Fruit fly (Drosophila melanogaster) whole organism, prepupa: ENCODE measurements around the gene dnc.

ENCODE experiments used
- Blimp-1 ChIP-seq: fragments of 200-800 bp; sonication (Bioruptor generic); optimal IDR thresholded peaks from 3 replicates; lab custom pipeline; 2017; ENCODE audit warnings: missing biosample characterization, missing genetic modification characterization, mild to moderate bottlenecking, moderate library complexity, missing genetic modification reagents
- CG4318 ChIP-seq: fragments of 200-800 bp; sonication (Bioruptor generic); optimal IDR thresholded peaks from 3 replicates; lab custom pipeline; 2017; ENCODE audit warnings: missing biosample characterization, mild to moderate bottlenecking, missing genetic modification characterization
- CG6808 ChIP-seq: fragments of 200-800 bp; sonication (Bioruptor generic); optimal IDR thresholded peaks from 3 replicates; lab custom pipeline; 2017; ENCODE audit warnings: missing biosample characterization, missing genetic modification characterization, mild to moderate bottlenecking, moderate library complexity, missing genetic modification reagents
- Gug ChIP-seq: fragments of 200-800 bp; sonication (Bioruptor generic); IDR thresholded peaks from 2 replicates; pipeline ENCODE4 v1.3.6; 2022; ENCODE audit warnings: missing biosample characterization, missing genetic modification characterization
- dac ChIP-seq: fragments of 200-800 bp; sonication (Bioruptor generic); optimal IDR thresholded peaks from 2 replicates; lab custom pipeline; 2017; ENCODE audit warnings: missing biosample characterization, mild to moderate bottlenecking, missing genetic modification characterization
- spab ChIP-seq: fragments of 200-800 bp; sonication (Bioruptor generic); optimal IDR thresholded peaks from 2 replicates; lab custom pipeline; 2017; ENCODE audit warnings: missing biosample characterization, mild to moderate bottlenecking, missing genetic modification characterization, missing genetic modification reagents

- TF ChIP-seq spab (GFP tag; lab: Kevin White, UChicago) (no peak), CG6808 (GFP tag; lab: Kevin White, UChicago) (no peak), CG4318 (GFP tag; lab: Kevin White, UChicago) (no peak), dac (GFP tag; lab: Kevin White, UChicago) (no peak), Blimp-1 (no peak), Gug (GFP tag; lab: Robert Waterston, UW) (no peak)
Measured at dm6 chrX:3383814-3384213, 207.6 kb downstream of the dnc start.
